Worm (Caenorhabditis elegans): Measurements from ENCODE around the gene hsp-12.2.

hsp-12.2 gene

DNA sequence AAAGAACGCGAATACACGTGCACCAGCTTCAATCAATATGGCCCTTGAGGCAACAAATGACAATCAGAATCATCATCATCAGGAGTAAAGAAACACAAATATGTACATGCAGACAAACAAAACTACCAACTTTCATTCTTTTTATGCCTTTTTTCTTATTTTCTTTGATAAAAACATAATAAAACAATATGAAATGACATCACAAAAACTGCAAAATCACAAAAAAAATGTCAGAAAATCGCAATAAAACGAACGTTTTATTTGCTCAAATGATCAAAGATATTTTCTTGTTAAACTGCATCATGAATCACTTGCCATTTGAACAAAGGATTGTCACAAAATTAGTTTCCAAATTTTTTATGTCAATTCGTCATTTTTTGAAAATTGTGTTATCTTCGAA, 16.5 kb downstream of the hsp-12.2 start:
- TF ChIP-seq dao-5 (tag; optimal IDR thresholded peaks at IDR 0.05) (no peak), him-1 (tag; optimal IDR thresholded peaks at IDR 0.05) (no peak), W03F9.2 (tag; optimal IDR thresholded peaks at IDR 0.05) (no peak)

ce11 chrIII:8155166-8155565, 17.3 kb downstream of the hsp-12.2 start, which contains the start of gene D2007.1:
Gene D2007.1 (plus strand): TSS chrIII:8155466.
- TF ChIP-seq him-1 (tag; optimal IDR thresholded peaks at IDR 0.05): no peak
- TF ChIP-seq W03F9.2 (tag; optimal IDR thresholded peaks at IDR 0.05): no peak
- TF ChIP-seq dao-5 (tag; optimal IDR thresholded peaks at IDR 0.05): no peak

DNA sequence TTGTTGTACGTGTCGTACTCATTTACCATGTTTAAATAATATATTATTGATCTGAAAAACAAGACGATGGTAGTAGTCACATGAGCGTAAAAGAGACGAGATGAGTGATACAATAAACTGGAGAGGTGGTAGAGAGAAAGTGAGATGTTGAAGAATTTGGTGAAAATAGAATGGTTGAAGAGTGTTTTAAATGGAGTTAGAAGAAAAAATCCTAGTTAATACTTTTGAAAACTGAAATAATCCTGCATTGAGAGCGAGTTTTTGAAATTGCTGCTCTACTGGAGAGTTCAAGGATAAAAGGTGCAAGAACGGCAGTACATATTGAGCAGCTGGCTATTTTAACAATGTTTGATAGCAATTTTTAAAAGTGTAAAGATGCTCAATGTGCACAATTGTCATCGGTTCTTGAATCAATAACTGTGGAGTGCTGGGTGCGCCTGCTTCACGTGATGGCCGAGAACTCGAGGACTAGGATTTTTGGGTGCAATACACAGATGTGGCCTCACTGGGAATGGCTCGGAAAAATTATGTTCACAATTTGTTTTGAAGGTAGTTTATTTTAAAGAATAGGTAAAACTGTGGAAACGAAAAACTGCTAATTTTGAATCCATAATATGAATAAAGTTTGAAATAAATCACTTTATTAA, 20.4 kb downstream of the hsp-12.2 start, which contains the start of gene atg-13:
atg-13 (minus strand) TSS at position 51 of the 647 bp plus-strand sequence.
- TF ChIP-seq him-1 (tag; optimal IDR thresholded peaks at IDR 0.05): no peak
- no peak for TF ChIP-seq dao-5 (tag; optimal IDR thresholded peaks at IDR 0.05)
- no peak for TF ChIP-seq W03F9.2 (tag; optimal IDR thresholded peaks at IDR 0.05)

DNA sequence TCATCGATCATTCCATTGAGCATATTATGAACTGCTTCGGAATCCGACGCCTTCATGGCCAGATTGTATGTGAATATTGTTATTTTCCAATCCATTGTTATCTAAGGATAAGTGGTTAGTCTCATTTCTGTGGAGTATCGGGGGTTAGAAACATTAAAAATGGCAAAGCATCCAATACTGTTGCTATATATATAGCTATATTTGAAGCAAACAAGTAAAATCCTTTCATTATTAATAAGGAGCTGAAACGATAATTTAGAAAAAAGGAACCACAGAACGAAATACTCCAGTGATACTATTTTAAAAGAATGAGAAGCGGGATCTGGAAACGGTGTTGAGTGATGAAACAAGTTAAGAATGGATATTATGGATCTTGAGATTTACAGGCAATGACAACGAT, 23.4 kb downstream of the hsp-12.2 start, which contains the start of gene inpp-5K:
inpp-5K (minus strand) TSS at position 101 of the 400 bp plus-strand sequence.
- no peak for TF ChIP-seq W03F9.2 (tag; optimal IDR thresholded peaks at IDR 0.05)
- TF ChIP-seq him-1 (tag; optimal IDR thresholded peaks at IDR 0.05): no peak
- no peak for TF ChIP-seq dao-5 (tag; optimal IDR thresholded peaks at IDR 0.05)

ce11 chrIII:8163283-8163682, 25.4 kb downstream of the hsp-12.2 start, which contains the start of gene bath-42:
Gene bath-42 (minus strand): TSS chrIII:8163383.
- TF ChIP-seq dao-5 (tag; optimal IDR thresholded peaks at IDR 0.05) (no peak), W03F9.2 (tag; optimal IDR thresholded peaks at IDR 0.05) (no peak), him-1 (tag; optimal IDR thresholded peaks at IDR 0.05) (no peak)

DNA sequence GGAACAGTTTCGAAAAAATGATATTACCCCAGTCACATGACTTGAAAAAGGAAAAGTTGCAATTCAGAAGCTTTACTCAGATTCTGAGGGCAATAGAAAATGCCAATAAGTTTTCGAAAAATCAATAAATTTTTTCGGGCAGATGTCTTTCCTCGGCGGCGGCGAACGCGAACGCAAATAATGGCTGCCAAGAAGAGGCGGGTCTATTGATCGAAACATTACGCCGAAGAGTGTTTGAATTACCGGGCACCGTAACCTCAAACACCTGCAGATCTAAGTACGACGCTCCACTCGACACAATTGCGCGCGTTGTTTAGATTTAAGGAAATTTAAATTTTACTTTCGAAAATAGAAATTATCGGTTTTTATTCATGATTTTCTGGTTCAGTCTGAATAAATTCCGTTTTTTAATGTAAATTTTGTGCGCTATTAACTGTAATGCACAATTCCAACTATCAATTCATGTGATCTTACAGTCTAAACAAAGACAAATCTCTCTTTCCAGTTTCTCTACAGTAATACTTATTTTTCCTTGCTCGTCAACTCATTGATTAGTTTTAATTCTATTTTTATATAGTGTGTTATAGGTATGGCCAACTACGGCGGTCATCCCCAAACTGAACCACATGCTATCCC, 26.0 kb downstream of the hsp-12.2 start, which contains the start of gene prp-8:
prp-8 (plus strand) TSS at position 586 of the 636 bp plus-strand sequence.
- TF ChIP-seq W03F9.2 (tag; optimal IDR thresholded peaks at IDR 0.05) (peak; percentile 92), him-1 (tag; optimal IDR thresholded peaks at IDR 0.05) (peak; percentile 45), dao-5 (tag; optimal IDR thresholded peaks at IDR 0.05) (no peak)

- no peak for TF ChIP-seq dao-5 (tag; optimal IDR thresholded peaks at IDR 0.05)
- no peak for TF ChIP-seq W03F9.2 (tag; optimal IDR thresholded peaks at IDR 0.05)
- TF ChIP-seq him-1 (tag; optimal IDR thresholded peaks at IDR 0.05): no peak
Observed at ce11 chrIII:8164771-8165170, 26.9 kb downstream of the hsp-12.2 start.

DNA sequence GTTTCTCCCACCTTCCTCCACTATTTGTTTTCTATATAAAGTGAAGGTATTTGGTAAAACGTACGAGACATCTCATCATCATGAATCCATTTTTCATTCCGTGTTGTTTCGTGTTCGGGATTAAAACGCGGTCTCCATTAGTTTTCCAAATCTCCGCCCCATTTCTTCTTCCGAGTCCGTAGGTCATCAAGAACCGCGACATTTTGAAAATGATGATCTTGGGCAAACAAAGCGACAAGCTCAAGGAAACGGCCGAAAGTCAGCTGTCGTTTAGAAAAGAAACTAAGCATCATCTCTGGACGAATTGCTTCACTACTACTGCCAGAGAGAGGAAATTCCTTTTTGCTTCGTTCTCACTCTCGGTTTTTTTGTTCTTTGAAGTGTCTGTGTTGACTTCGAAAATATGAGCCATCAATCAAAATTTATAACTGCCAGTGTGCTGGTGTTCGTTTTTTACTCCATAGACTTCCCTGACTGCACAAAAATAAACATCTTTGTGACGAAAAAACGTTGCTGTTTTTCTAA, 34.8 kb downstream of the hsp-12.2 start:
- TF ChIP-seq him-1 (tag; optimal IDR thresholded peaks at IDR 0.05) (no peak), dao-5 (tag; optimal IDR thresholded peaks at IDR 0.05) (no peak), W03F9.2 (tag; optimal IDR thresholded peaks at IDR 0.05) (no peak)

- TF ChIP-seq W03F9.2 (tag; optimal IDR thresholded peaks at IDR 0.05) (no peak), dao-5 (tag; optimal IDR thresholded peaks at IDR 0.05) (no peak), him-1 (tag; optimal IDR thresholded peaks at IDR 0.05) (no peak)
Observed at ce11 chrIII:8175263-8175662, 37.4 kb downstream of the hsp-12.2 start.

- TF ChIP-seq W03F9.2 (tag; optimal IDR thresholded peaks at IDR 0.05): no peak
Observed at ce11 chrIII:8176265-8176664, 38.4 kb downstream of the hsp-12.2 start, which contains the start of gene C50C3.12. Gene C50C3.12 (plus strand): TSS chrIII:8176565.

DNA sequence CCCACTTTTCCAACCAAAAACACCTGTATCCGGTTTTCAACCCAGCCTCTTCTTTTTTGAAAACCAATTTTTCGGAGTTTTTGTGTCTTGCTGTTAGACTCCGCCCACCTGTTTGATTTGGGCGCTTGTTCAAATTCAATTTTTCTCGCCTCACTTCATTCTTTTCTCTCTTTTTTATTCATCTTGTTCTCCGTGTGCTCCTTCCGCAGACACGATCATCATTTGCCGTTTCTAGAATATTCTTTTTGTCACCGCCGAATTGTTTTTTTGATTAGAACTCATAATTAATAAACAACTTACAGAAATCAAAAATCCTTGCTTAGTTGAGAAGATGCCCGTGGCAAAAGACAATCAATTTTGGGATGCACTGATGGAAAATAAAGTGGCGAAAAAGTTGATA, 41.0 kb downstream of the hsp-12.2 start, which contains the start of gene C50C3.5:
C50C3.5 (plus strand) TSS at position 301 of the 400 bp plus-strand sequence.
- TF ChIP-seq him-1 (tag; optimal IDR thresholded peaks at IDR 0.05): no peak
- no peak for TF ChIP-seq dao-5 (tag; optimal IDR thresholded peaks at IDR 0.05)
- no peak for TF ChIP-seq W03F9.2 (tag; optimal IDR thresholded peaks at IDR 0.05)

DNA sequence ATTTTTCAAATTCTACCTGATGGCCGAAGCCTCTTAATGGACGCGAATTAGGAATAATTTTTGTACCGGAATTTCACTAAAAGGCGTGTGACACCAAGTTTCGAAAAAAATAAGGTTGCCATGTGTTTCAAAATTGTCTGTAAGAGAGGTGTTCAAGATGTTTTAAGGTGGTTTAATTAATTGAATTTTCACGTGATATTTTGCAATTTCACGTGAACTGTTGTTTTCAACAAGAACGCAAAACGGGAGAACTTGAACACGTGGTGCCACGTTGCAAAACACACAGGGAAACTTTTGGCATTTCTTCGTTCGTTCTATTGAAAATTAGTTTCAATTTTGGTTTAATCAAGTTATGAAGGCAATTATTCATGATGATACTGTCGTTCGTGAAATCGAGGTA, 43.7 kb downstream of the hsp-12.2 start, which contains the start of gene spc-2:
spc-2 (plus strand) TSS at position 301 of the 400 bp plus-strand sequence.
- TF ChIP-seq W03F9.2 (tag; optimal IDR thresholded peaks at IDR 0.05) (no peak), him-1 (tag; optimal IDR thresholded peaks at IDR 0.05) (no peak), dao-5 (tag; optimal IDR thresholded peaks at IDR 0.05) (no peak)

DNA sequence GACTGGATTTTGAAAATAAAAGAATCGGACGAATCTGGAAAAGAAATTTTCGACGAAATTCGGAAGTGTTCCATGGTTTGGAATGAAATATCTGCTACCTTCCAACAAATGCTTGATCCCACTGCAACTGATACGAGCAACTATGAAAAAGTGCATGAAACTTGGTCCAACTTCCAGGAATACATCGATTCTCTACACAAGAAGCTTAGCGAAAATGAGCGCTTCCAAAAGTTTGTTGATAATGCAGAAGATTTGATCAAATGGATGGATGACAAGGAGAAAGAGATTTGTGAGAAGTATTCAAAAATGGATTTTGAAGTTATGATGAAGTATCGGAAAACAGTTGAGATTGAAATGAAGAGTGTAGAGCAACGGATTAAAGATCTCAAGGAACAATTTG, 44.7 kb downstream of the hsp-12.2 start:
- TF ChIP-seq him-1 (tag; optimal IDR thresholded peaks at IDR 0.05): no peak
- TF ChIP-seq dao-5 (tag; optimal IDR thresholded peaks at IDR 0.05): no peak
- TF ChIP-seq W03F9.2 (tag; optimal IDR thresholded peaks at IDR 0.05): no peak

DNA sequence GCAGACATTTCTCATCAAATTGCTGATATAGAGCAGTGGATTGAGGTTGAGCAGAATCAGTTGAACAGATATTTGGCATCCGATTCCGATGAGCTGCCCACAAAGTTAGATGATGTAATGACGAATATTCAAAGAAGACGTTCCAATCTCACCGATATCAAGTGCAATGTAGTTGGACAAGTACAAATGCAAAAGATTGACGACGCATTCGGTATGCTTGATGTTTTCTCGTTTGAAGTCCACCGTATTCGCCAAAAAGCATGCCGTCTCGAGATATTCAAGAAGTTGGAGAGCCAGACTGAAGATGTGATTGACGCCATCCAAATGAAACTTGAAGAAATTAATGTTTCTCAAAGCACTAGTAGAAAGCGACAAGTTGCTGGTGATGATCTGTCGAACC, 47.3 kb downstream of the hsp-12.2 start:
- TF ChIP-seq him-1 (tag; optimal IDR thresholded peaks at IDR 0.05): no peak
- TF ChIP-seq dao-5 (tag; optimal IDR thresholded peaks at IDR 0.05): no peak
- TF ChIP-seq W03F9.2 (tag; optimal IDR thresholded peaks at IDR 0.05): no peak

Measured in whole organism, L4/young adult.